Fruit fly (Drosophila melanogaster): ENCODE measurements around the gene FucTB.

FucTB gene

DNA sequence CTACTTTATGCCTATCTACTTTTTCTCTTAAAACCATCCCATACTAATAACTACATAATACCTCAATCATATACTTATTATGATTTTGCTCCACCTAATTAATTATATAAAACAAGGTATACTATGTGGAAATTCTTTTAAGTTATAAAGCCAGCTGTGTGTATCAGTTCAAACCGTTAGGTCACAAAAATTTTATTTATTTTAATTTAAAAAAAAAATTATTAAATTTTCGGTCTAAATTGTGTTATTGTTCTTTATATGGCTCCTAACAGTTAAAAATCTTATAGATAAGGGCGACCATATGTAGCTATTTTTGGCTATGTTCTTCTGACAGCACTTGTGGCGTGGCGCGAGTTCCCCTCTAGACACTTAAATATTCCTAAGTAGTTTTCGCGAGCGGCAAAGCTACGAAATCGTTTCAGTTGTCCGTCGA lies 43.6 kb downstream of the FucTB start, which contains the start of gene Aldh (continued):
- TF ChIP-seq CrebB (tag; optimal IDR thresholded peaks at IDR 0.05) (no peak), jumu (GFP tag; optimal IDR thresholded peaks at IDR 0.05) (no peak), da (GFP tag; optimal IDR thresholded peaks at IDR 0.05) (no peak), Chrac-16 (GFP tag; optimal IDR thresholded peaks at IDR 0.05) (no peak), CG1233 (GFP tag; optimal IDR thresholded peaks at IDR 0.05) (peak; percentile 11), yki (optimal IDR thresholded peaks at IDR 0.05) (no peak), ci (GFP tag; IDR thresholded peaks at IDR 0.05) (no peak), exex (tag; optimal IDR thresholded peaks at IDR 0.05) (peak; percentile 71), crol (GFP tag; IDR thresholded peaks at IDR 0.05) (no peak), Drgx (GFP tag; IDR thresholded peaks at IDR 0.05) (peak; percentile 65), Fer1 (GFP tag; optimal IDR thresholded peaks at IDR 0.05) (peak; percentile 39), CG7839 (tag; optimal IDR thresholded peaks at IDR 0.05) (no peak), sisA (GFP tag; IDR thresholded peaks at IDR 0.05) (no peak), HLH54F (GFP tag; optimal IDR thresholded peaks at IDR 0.05) (no peak), Dip3 (GFP tag; optimal IDR thresholded peaks at IDR 0.05) (no peak), sug (tag; optimal IDR thresholded peaks at IDR 0.05) (peak; percentile 49), Pdp1 (GFP tag; optimal IDR thresholded peaks at IDR 0.05) (no peak), NC2β (GFP tag; optimal IDR thresholded peaks at IDR 0.05) (no peak), wek (GFP tag; optimal IDR thresholded peaks at IDR 0.05) (no peak), CG18764 (GFP tag; optimal IDR thresholded peaks at IDR 0.05) (no peak), CG11398 (GFP tag; optimal IDR thresholded peaks at IDR 0.05) (no peak), en (GFP tag; optimal IDR thresholded peaks at IDR 0.05) (no peak), nau (GFP tag; optimal IDR thresholded peaks at IDR 0.05) (no peak), eve (GFP tag; optimal IDR thresholded peaks at IDR 0.05) (no peak), oc (tag; optimal IDR thresholded peaks at IDR 0.05) (no peak), z (GFP tag; IDR thresholded peaks at IDR 0.05) (no peak), CG16815 (GFP tag; optimal IDR thresholded peaks at IDR 0.05) (no peak), bigmax (GFP tag; optimal IDR thresholded peaks at IDR 0.05) (no peak), caup (GFP tag; optimal IDR thresholded peaks at IDR 0.05; ENCODE audit: severe bottlenecking) (peak; percentile 46), Optix (GFP tag; IDR thresholded peaks at IDR 0.05) (no peak), trem (tag; optimal IDR thresholded peaks at IDR 0.05) (no peak), CG12219 (GFP tag; optimal IDR thresholded peaks at IDR 0.05) (no peak), CG10979 (tag; optimal IDR thresholded peaks at IDR 0.05) (no peak), Oli (tag; optimal IDR thresholded peaks at IDR 0.05) (peak; percentile 7), CG8478 (optimal IDR thresholded peaks at IDR 0.05) (no peak), CG10147 (GFP tag; optimal IDR thresholded peaks at IDR 0.05) (peak; percentile 49), ase (GFP tag; IDR thresholded peaks at IDR 0.05) (no peak), bowl (GFP tag; IDR thresholded peaks at IDR 0.05) (no peak), CG43689 (GFP tag; IDR thresholded peaks at IDR 0.05) (no peak), CG17385 (GFP tag; optimal IDR thresholded peaks at IDR 0.05) (peak; percentile 30), jing (GFP tag; optimal IDR thresholded peaks at IDR 0.05) (no peak), trh (GFP tag; optimal IDR thresholded peaks at IDR 0.05) (no peak), Lim3 (GFP tag; IDR thresholded peaks at IDR 0.05) (no peak), zf30C (GFP tag; optimal IDR thresholded peaks at IDR 0.05) (no peak), gcm (GFP tag; optimal IDR thresholded peaks at IDR 0.05) (no peak), bab2 (GFP tag; optimal IDR thresholded peaks at IDR 0.05) (no peak), CG14860 (GFP tag; IDR thresholded peaks at IDR 0.05; ENCODE audit: partially characterized antibody) (no peak), HLHmδ (GFP tag; optimal IDR thresholded peaks at IDR 0.05) (no peak), ems (GFP tag; optimal IDR thresholded peaks at IDR 0.05) (no peak), CG10959 (GFP tag; IDR thresholded peaks at IDR 0.05) (no peak), CG13123 (GFP tag; optimal IDR thresholded peaks at IDR 0.05) (no peak), cas (GFP tag; IDR thresholded peaks at IDR 0.05) (no peak), Rx (GFP tag; IDR thresholded peaks at IDR 0.05) (no peak)
